Worm (Caenorhabditis elegans) whole organism, young adult: Measurements from ENCODE around the gene Y54G2A.11.
"Not testable (repeated sequence)": the region's sequence is repeated elsewhere in the genome, so short reads cannot be mapped to it uniquely, and the experiment has no call there.

Source experiments
- F23B12.7 ChIP-seq: sonication (generic microtip); optimal IDR thresholded peaks from 2 replicates; lab custom pipeline; 2017; ENCODE audit warnings: missing genetic modification characterization, mild to moderate bottlenecking, missing compliant biosample characterization, antibody characterized with exemption, moderate library complexity; ENCODE audit not compliant: insufficient read depth
- F37B4.10 ChIP-seq: fragments of 200-800 bp; sonication (Bioruptor generic); IDR thresholded peaks from 2 replicates; pipeline ENCODE4 v1.3.6; 2022; ENCODE audit warnings: missing genetic modification characterization, missing compliant biosample characterization
- F39B2.1 ChIP-seq: fragments of 200-800 bp; sonication (Bioruptor generic); IDR thresholded peaks from 2 replicates; pipeline ENCODE4 v1.3.6; 2022; ENCODE audit warnings: missing genetic modification reagents, missing genetic modification characterization, missing compliant biosample characterization
- F52B5.7 ChIP-seq: sonication (generic microtip); optimal IDR thresholded peaks from 2 replicates; lab custom pipeline; 2016; ENCODE audit warnings: mild to moderate bottlenecking, missing genetic modification characterization, missing compliant biosample characterization
- F55B11.4 ChIP-seq: sonication (generic microtip); optimal IDR thresholded peaks from 2 replicates; lab custom pipeline; 2016; ENCODE audit warnings: missing compliant biosample characterization, missing genetic modification characterization, borderline replicate concordance; ENCODE audit not compliant: insufficient read depth
- F57A8.1 ChIP-seq: fragments of 200-800 bp; sonication (Bioruptor generic); optimal IDR thresholded peaks from 2 replicates; lab custom pipeline; 2018; ENCODE audit warnings: mild to moderate bottlenecking, missing genetic modification characterization, moderate library complexity, missing compliant biosample characterization
- K12H6.12 ChIP-seq: fragments of 200-800 bp; sonication (Bioruptor generic); optimal IDR thresholded peaks from 2 replicates; lab custom pipeline; 2018; ENCODE audit warnings: mild to moderate bottlenecking, missing genetic modification characterization, missing compliant biosample characterization
- T07F8.4 ChIP-seq: sonication (generic microtip); optimal IDR thresholded peaks from 2 replicates; lab custom pipeline; 2016; ENCODE audit warnings: mild to moderate bottlenecking, missing genetic modification characterization, moderate library complexity, missing compliant biosample characterization
- Y53F4B.3 ChIP-seq: fragments of 200-800 bp; sonication (Bioruptor generic); IDR thresholded peaks from 2 replicates; pipeline ENCODE4 v1.3.6; 2022; ENCODE audit warnings: missing genetic modification reagents, missing genetic modification characterization, missing compliant biosample characterization
- Y67H2A.10 ChIP-seq: fragments of 200-800 bp; sonication (Bioruptor generic); conservative IDR thresholded peaks from 2 replicates; pipeline ENCODE4 v1.3.6; 2022; ENCODE audit warnings: missing genetic modification reagents, missing genetic modification characterization, missing compliant biosample characterization
- akir-1 ChIP-seq: fragments of 200-800 bp; sonication (Bioruptor generic); optimal IDR thresholded peaks from 2 replicates; lab custom pipeline; 2018; ENCODE audit warnings: mild to moderate bottlenecking, missing genetic modification characterization, moderate library complexity, missing compliant biosample characterization
- aptf-3 ChIP-seq: fragments of 200-800 bp; sonication (Bioruptor generic); IDR thresholded peaks from 2 replicates; pipeline ENCODE4 v1.3.6; 2022; ENCODE audit warnings: missing genetic modification characterization, missing compliant biosample characterization
- atf-7 ChIP-seq: sonication (generic microtip); optimal IDR thresholded peaks from 2 replicates; lab custom pipeline; 2017; ENCODE audit warnings: mild to moderate bottlenecking, missing genetic modification characterization, missing compliant biosample characterization
- athp-1 ChIP-seq: sonication (generic microtip); optimal IDR thresholded peaks from 2 replicates; lab custom pipeline; 2017; ENCODE audit warnings: mild to moderate bottlenecking, missing genetic modification characterization, missing compliant biosample characterization
- attf-6 ChIP-seq: fragments of 200-800 bp; sonication (Bioruptor generic); IDR thresholded peaks from 2 replicates; pipeline ENCODE4 v1.3.6; 2022; ENCODE audit warnings: missing genetic modification reagents, missing genetic modification characterization, missing compliant biosample characterization
- bed-1 ChIP-seq: fragments of 200-800 bp; sonication (Bioruptor generic); IDR thresholded peaks from 2 replicates; pipeline ENCODE4 v1.3.6; 2022; ENCODE audit warnings: missing genetic modification reagents, missing genetic modification characterization, missing compliant biosample characterization
- bed-2 ChIP-seq: fragments of 200-800 bp; sonication (Bioruptor generic); IDR thresholded peaks from 2 replicates; pipeline ENCODE4 v1.3.6; 2022; ENCODE audit warnings: missing genetic modification reagents, missing genetic modification characterization, missing compliant biosample characterization
- ccch-3 ChIP-seq: fragments of 200-800 bp; sonication (Bioruptor generic); optimal IDR thresholded peaks from 2 replicates; lab custom pipeline; 2018; ENCODE audit warnings: mild to moderate bottlenecking, missing genetic modification characterization, missing compliant biosample characterization
- cebp-2 ChIP-seq: fragments of 200-800 bp; sonication (Bioruptor generic); IDR thresholded peaks from 2 replicates; pipeline ENCODE4 v1.3.6; 2022; ENCODE audit warnings: missing genetic modification characterization, missing compliant biosample characterization
- ceh-27 ChIP-seq: fragments of 200-800 bp; sonication (Bioruptor generic); optimal IDR thresholded peaks from 2 replicates; lab custom pipeline; 2018; ENCODE audit warnings: mild to moderate bottlenecking, missing genetic modification characterization, moderate library complexity, missing compliant biosample characterization
- ceh-91 ChIP-seq: fragments of 200-800 bp; sonication (Bioruptor generic); IDR thresholded peaks from 2 replicates; pipeline ENCODE4 v1.3.6; 2022; ENCODE audit warnings: missing genetic modification reagents, missing genetic modification characterization, missing compliant biosample characterization
- chd-7 ChIP-seq: sonication (generic microtip); optimal IDR thresholded peaks from 2 replicates; lab custom pipeline; 2016; ENCODE audit warnings: mild to moderate bottlenecking, missing genetic modification characterization, moderate library complexity, missing compliant biosample characterization
- die-1 ChIP-seq: sonication (generic microtip); optimal IDR thresholded peaks from 2 replicates; lab custom pipeline; 2016; ENCODE audit warnings: missing genotype, mild to moderate bottlenecking, missing genetic modification characterization, missing compliant biosample characterization
- egl-18 ChIP-seq: fragments of 200-800 bp; sonication (Bioruptor generic); IDR thresholded peaks from 2 replicates; pipeline ENCODE4 v1.3.6; 2022; ENCODE audit warnings: missing genetic modification reagents, missing genetic modification characterization, missing compliant biosample characterization
- egl-44 ChIP-seq: fragments of 200-800 bp; sonication (Bioruptor generic); IDR thresholded peaks from 2 replicates; pipeline ENCODE4 v1.3.6; 2022; ENCODE audit warnings: missing genetic modification reagents, missing genetic modification characterization, missing compliant biosample characterization
- ets-4 ChIP-seq: fragments of 200-800 bp; sonication (Bioruptor generic); optimal IDR thresholded peaks from 2 replicates; lab custom pipeline; 2018; ENCODE audit warnings: mild to moderate bottlenecking, missing genetic modification characterization, missing compliant biosample characterization
- gei-17 ChIP-seq: fragments of 200-800 bp; sonication (Bioruptor generic); optimal IDR thresholded peaks from 2 replicates; lab custom pipeline; 2018; ENCODE audit warnings: mild to moderate bottlenecking, missing genetic modification characterization, missing compliant biosample characterization
- hmg-1.2 ChIP-seq: fragments of 200-800 bp; sonication (Bioruptor generic); IDR thresholded peaks from 2 replicates; pipeline ENCODE4 v1.3.6; 2022; ENCODE audit warnings: missing genetic modification reagents, missing genetic modification characterization, missing compliant biosample characterization
- hrde-1 ChIP-seq: sonication (generic microtip); optimal IDR thresholded peaks from 2 replicates; lab custom pipeline; 2016; ENCODE audit warnings: missing genetic modification characterization, mild to moderate bottlenecking, missing compliant biosample characterization, moderate library complexity, missing genotype, missing genetic modification reagents, borderline replicate concordance
- let-607 ChIP-seq, 2 experiments: fragments of 200-800 bp in 1 of 2; sonication (Bioruptor generic) in 1 of 2; sonication (generic microtip) in 1 of 2; optimal IDR thresholded peaks; 2 replicates each; lab custom pipeline; 2016 to 2018; ENCODE audit warnings: mild to moderate bottlenecking in 2 of 2, missing compliant biosample characterization in 2 of 2, missing genetic modification characterization in 2 of 2, moderate library complexity in 2 of 2, missing genotype in 1 of 2
- lin-54 ChIP-seq: fragments of 200-800 bp; sonication (Bioruptor generic); optimal IDR thresholded peaks from 2 replicates; lab custom pipeline; 2018; ENCODE audit warnings: mild to moderate bottlenecking, missing genetic modification characterization, missing compliant biosample characterization
- madf-10 ChIP-seq: sonication (generic microtip); optimal IDR thresholded peaks from 2 replicates; lab custom pipeline; 2016; ENCODE audit warnings: mild to moderate bottlenecking, missing genetic modification characterization, missing compliant biosample characterization
- mel-28 ChIP-seq: sonication (generic microtip); optimal IDR thresholded peaks from 2 replicates; lab custom pipeline; 2016; ENCODE audit warnings: borderline replicate concordance, mild to moderate bottlenecking, missing genetic modification characterization, missing compliant biosample characterization
- mxl-1 ChIP-seq: sonication (generic microtip); optimal IDR thresholded peaks from 2 replicates; lab custom pipeline; 2016; ENCODE audit warnings: missing genetic modification characterization, missing compliant biosample characterization
- nfya-1 ChIP-seq: sonication (generic microtip); optimal IDR thresholded peaks from 2 replicates; lab custom pipeline; 2017; ENCODE audit warnings: antibody characterized with exemption, missing compliant biosample characterization, missing genetic modification characterization, borderline replicate concordance; ENCODE audit not compliant: insufficient read depth
- nfyb-1 ChIP-seq: fragments of 200-800 bp; sonication (Bioruptor generic); IDR thresholded peaks from 2 replicates; pipeline ENCODE4 v1.3.6; 2022; ENCODE audit warnings: missing genetic modification reagents, missing genetic modification characterization, missing compliant biosample characterization
- nhr-120 ChIP-seq: fragments of 200-800 bp; sonication (Bioruptor generic); IDR thresholded peaks from 2 replicates; pipeline ENCODE4 v1.3.6; 2022; ENCODE audit warnings: missing genetic modification characterization, missing compliant biosample characterization
- rcor-1 ChIP-seq: fragments of 200-800 bp; sonication (Bioruptor generic); IDR thresholded peaks from 2 replicates; pipeline ENCODE4 v1.3.6; 2022; ENCODE audit warnings: missing genetic modification reagents, missing genetic modification characterization, missing compliant biosample characterization
- repo-1 ChIP-seq: sonication (generic microtip); optimal IDR thresholded peaks from 2 replicates; lab custom pipeline; 2017; ENCODE audit warnings: mild to moderate bottlenecking, missing genetic modification characterization, missing compliant biosample characterization
- sdz-38 ChIP-seq: sonication (generic microtip); optimal IDR thresholded peaks from 2 replicates; lab custom pipeline; 2016; ENCODE audit warnings: missing genotype, missing genetic modification characterization, missing compliant biosample characterization
- sea-2 ChIP-seq: fragments of 200-800 bp; sonication (Bioruptor generic); IDR thresholded peaks from 2 replicates; pipeline ENCODE4 v1.3.6; 2022; ENCODE audit warnings: missing genetic modification characterization, missing compliant biosample characterization
- somi-1 ChIP-seq: fragments of 200-800 bp; sonication (Bioruptor generic); optimal IDR thresholded peaks from 2 replicates; lab custom pipeline; 2018; ENCODE audit warnings: mild to moderate bottlenecking, missing genetic modification characterization, missing compliant biosample characterization
- unc-130 ChIP-seq: sonication (generic microtip); optimal IDR thresholded peaks from 2 replicates; lab custom pipeline; 2016; ENCODE audit warnings: missing genetic modification reagents, missing genetic modification characterization, missing compliant biosample characterization
- xnd-1 ChIP-seq: sonication (generic microtip); optimal IDR thresholded peaks from 2 replicates; lab custom pipeline; 2016; ENCODE audit warnings: missing genotype, missing genetic modification reagents, missing genetic modification characterization, missing compliant biosample characterization
- zim-3 ChIP-seq: sonication (generic microtip); optimal IDR thresholded peaks from 2 replicates; lab custom pipeline; 2017; ENCODE audit warnings: mild to moderate bottlenecking, missing genetic modification characterization, moderate library complexity, missing compliant biosample characterization

Y54G2A.11 gene

ce11 chrIV:2802193-2802592, 30.6 kb upstream of the Y54G2A.11 start (continued):
- TF ChIP-seq nhr-120 (GFP tag; lab: Robert Waterston, UW) (no peak), xnd-1 (tag; lab: Kevin White, UChicago) (no peak), ccch-3 (GFP tag; lab: Kevin White, UChicago) (no peak), bed-2 (GFP tag; lab: Robert Waterston, UW) (no peak), ets-4 (GFP tag; lab: Kevin White, UChicago) (no peak), let-607 (tag; optimal IDR thresholded peaks at IDR 0.05; lab: Kevin White, UChicago) (no peak), unc-130 (GFP tag; lab: Kevin White, UChicago) (no peak), ceh-91 (GFP tag; lab: Robert Waterston, UW) (no peak), repo-1 (tag; lab: Kevin White, UChicago) (no peak), F23B12.7 (tag; lab: Kevin White, UChicago) (peak; percentile 29), F39B2.1 (GFP tag; lab: Robert Waterston, UW) (no peak)

- TF ChIP-seq nfya-1 (tag; lab: Kevin White, UChicago); hrde-1; aptf-3: not testable (repeated sequence)
Measured at ce11 chrIV:2801558-2801957, 30.0 kb upstream of the Y54G2A.11 start, which contains the start of gene Y54G2A.44. TSS of gene Y54G2A.44 (plus strand) at chrIV:2801858.

ce11 chrIV:2801004-2801403, 29.4 kb upstream of the Y54G2A.11 start:
- TF ChIP-seq Y53F4B.3 = no peak
- TF ChIP-seq hmg-1.2 = peak; percentile 67
- peak; percentile 1 for TF ChIP-seq T07F8.4 (tag; lab: Kevin White, UChicago)
- no peak for TF ChIP-seq ceh-91 (GFP tag; lab: Robert Waterston, UW)
- TF ChIP-seq ceh-27 = no peak
- TF ChIP-seq cebp-2 (GFP tag; lab: Robert Waterston, UW) = 0 out of 2 replicates have a peak, but pooled peaks have one; percentile 49
- no peak for TF ChIP-seq K12H6.12 (tag; lab: Kevin White, UChicago)
- TF ChIP-seq die-1 (tag; lab: Kevin White, UChicago) = peak; percentile 71
- no peak for TF ChIP-seq F37B4.10 (GFP tag; lab: Robert Waterston, UW)
- TF ChIP-seq rcor-1 = 0 out of 2 replicates have a peak, but pooled peaks have one; percentile 46
- peak; percentile 35 for TF ChIP-seq chd-7
- no peak for TF ChIP-seq akir-1 (GFP tag; lab: Kevin White, UChicago)
- TF ChIP-seq sea-2 (GFP tag; lab: Robert Waterston, UW) = no peak
- no peak for TF ChIP-seq F57A8.1 (GFP tag; lab: Kevin White, UChicago)
- peak; percentile 11 for TF ChIP-seq athp-1 (tag; lab: Kevin White, UChicago)
- TF ChIP-seq bed-2 (GFP tag; lab: Robert Waterston, UW) = no peak
- no peak for TF ChIP-seq gei-17 (GFP tag; lab: Kevin White, UChicago)
- no peak for TF ChIP-seq F55B11.4 (tag; lab: Kevin White, UChicago)
- no peak for TF ChIP-seq somi-1 (GFP tag; lab: Kevin White, UChicago)
- peak; percentile 79 for TF ChIP-seq F23B12.7 (tag; lab: Kevin White, UChicago)
- TF ChIP-seq madf-10 (tag; lab: Kevin White, UChicago) = no peak
- TF ChIP-seq bed-1 (GFP tag; lab: Robert Waterston, UW) = no peak
- peak; percentile 17 for TF ChIP-seq F52B5.7
- no peak for TF ChIP-seq sdz-38 (tag; lab: Kevin White, UChicago)
- TF ChIP-seq lin-54 (GFP tag; lab: Kevin White, UChicago) = peak; percentile 29
- TF ChIP-seq zim-3 (tag; lab: Kevin White, UChicago) = no peak
- no peak for TF ChIP-seq egl-18
- TF ChIP-seq atf-7 (tag; lab: Kevin White, UChicago) = no peak
- TF ChIP-seq mxl-1 (tag; lab: Kevin White, UChicago) = peak; percentile 56
- no peak for TF ChIP-seq egl-44 (GFP tag; lab: Robert Waterston, UW)
- no peak for TF ChIP-seq mel-28 (tag; lab: Kevin White, UChicago)
- TF ChIP-seq nfyb-1 = no peak
- no peak for TF ChIP-seq Y67H2A.10
- TF ChIP-seq attf-6 (GFP tag; lab: Robert Waterston, UW) = no peak
